Fruit fly (Drosophila melanogaster) whole organism, pupa: ENCODE results near the gene Ufl1.

ENCODE experiments used
- CG10348 ChIP-seq: fragments of 200-800 bp; sonication (Bioruptor generic); IDR thresholded peaks from 2 replicates; pipeline ENCODE4 v1.3.6; 2022; ENCODE audit warnings: missing biosample characterization, missing genetic modification characterization
- CG12605 ChIP-seq: fragments of 200-800 bp; sonication (Bioruptor generic); IDR thresholded peaks from 2 replicates; pipeline ENCODE4 v1.3.6; 2022; ENCODE audit warnings: missing biosample characterization, missing genetic modification characterization
- CG13204 ChIP-seq: fragments of 200-800 bp; sonication (Bioruptor generic); optimal IDR thresholded peaks from 2 replicates; lab custom pipeline; 2018; ENCODE audit warnings: missing biosample characterization, mild to moderate bottlenecking, missing genetic modification characterization, moderate library complexity
- CG14655 ChIP-seq: fragments of 200-800 bp; sonication (Bioruptor generic); optimal IDR thresholded peaks from 3 replicates; lab custom pipeline; 2017; ENCODE audit warnings: mild to moderate bottlenecking, missing biosample characterization, missing genetic modification reagents, missing genetic modification characterization
- CG15710 ChIP-seq: fragments of 200-800 bp; sonication (Bioruptor generic); optimal IDR thresholded peaks from 2 replicates; lab custom pipeline; 2018; ENCODE audit warnings: missing biosample characterization, mild to moderate bottlenecking, missing genetic modification characterization, moderate library complexity
- CG17806 ChIP-seq: fragments of 200-800 bp; sonication (Bioruptor generic); optimal IDR thresholded peaks from 2 replicates; lab custom pipeline; 2018; ENCODE audit warnings: missing biosample characterization, mild to moderate bottlenecking, missing genetic modification characterization, moderate library complexity
- CG32121 ChIP-seq: fragments of 200-800 bp; sonication (Bioruptor generic); IDR thresholded peaks from 2 replicates; pipeline ENCODE4 v1.3.6; 2022; ENCODE audit warnings: missing biosample characterization, missing genetic modification characterization
- CG34367 ChIP-seq: fragments of 200-800 bp; sonication (Bioruptor generic); optimal IDR thresholded peaks from 2 replicates; lab custom pipeline; 2018; ENCODE audit warnings: missing biosample characterization, mild to moderate bottlenecking, missing genetic modification characterization
- CG4496 ChIP-seq: fragments of 200-800 bp; sonication (Bioruptor generic); IDR thresholded peaks from 3 replicates; pipeline ENCODE4 v1.3.6; 2022; ENCODE audit warnings: missing biosample characterization, missing genetic modification characterization
- CG8159 ChIP-seq: fragments of 200-800 bp; sonication (Bioruptor generic); optimal IDR thresholded peaks from 3 replicates; lab custom pipeline; 2018; ENCODE audit warnings: missing biosample characterization, mild to moderate bottlenecking, missing genetic modification characterization, moderate library complexity
- CG8301 ChIP-seq: fragments of 200-800 bp; sonication (Bioruptor generic); optimal IDR thresholded peaks from 2 replicates; lab custom pipeline; 2018; ENCODE audit warnings: missing biosample characterization, mild to moderate bottlenecking, missing genetic modification characterization
- CG9948 ChIP-seq: fragments of 200-800 bp; sonication (Bioruptor generic); optimal IDR thresholded peaks from 2 replicates; lab custom pipeline; 2018; ENCODE audit warnings: missing biosample characterization, mild to moderate bottlenecking, missing genetic modification characterization, moderate library complexity
- D1 ChIP-seq: fragments of 200-800 bp; sonication (Bioruptor generic); optimal IDR thresholded peaks from 2 replicates; lab custom pipeline; 2018; ENCODE audit warnings: missing biosample characterization, mild to moderate bottlenecking, missing genetic modification characterization, moderate library complexity
- EcR ChIP-seq: fragments of 200-800 bp; sonication (Bioruptor generic); optimal IDR thresholded peaks from 3 replicates; lab custom pipeline; 2019; ENCODE audit warnings: missing biosample characterization, missing genetic modification characterization, mild to moderate bottlenecking, moderate library complexity, missing genetic modification reagents
- Ets98B ChIP-seq: fragments of 200-800 bp; sonication (Bioruptor generic); IDR thresholded peaks from 2 replicates; pipeline ENCODE4 v1.3.6; 2022; ENCODE audit warnings: missing biosample characterization, missing genetic modification characterization
- Pif1A ChIP-seq: fragments of 200-800 bp; sonication (Bioruptor generic); optimal IDR thresholded peaks from 3 replicates; lab custom pipeline; 2016; ENCODE audit warnings: missing biosample characterization, missing genetic modification characterization
- Pif1B ChIP-seq: fragments of 200-800 bp; sonication (Bioruptor generic); optimal IDR thresholded peaks from 3 replicates; lab custom pipeline; 2016; ENCODE audit warnings: missing biosample characterization, missing genetic modification characterization
- Snoo ChIP-seq: fragments of 200-800 bp; sonication (Bioruptor generic); optimal IDR thresholded peaks from 3 replicates; lab custom pipeline; 2017; ENCODE audit warnings: missing biosample characterization, mild to moderate bottlenecking, missing genetic modification characterization, inconsistent platforms
- fd96Ca ChIP-seq: fragments of 200-800 bp; sonication (Bioruptor generic); IDR thresholded peaks from 3 replicates; pipeline ENCODE4 v1.3.6; 2022; ENCODE audit warnings: missing biosample characterization, missing genetic modification characterization
- gl ChIP-seq: fragments of 200-800 bp; sonication (Bioruptor generic); optimal IDR thresholded peaks from 2 replicates; lab custom pipeline; 2018; ENCODE audit warnings: missing biosample characterization, mild to moderate bottlenecking, missing genetic modification characterization
- rn ChIP-seq: fragments of 200-800 bp; sonication (Bioruptor generic); IDR thresholded peaks from 2 replicates; pipeline ENCODE4 v1.3.6; 2022; ENCODE audit warnings: missing biosample characterization, missing genetic modification characterization

The Ufl1 gene

dm6 chr3R:7105503-7106164 lies 31.4 kb upstream of the Ufl1 start:
- no peak for TF ChIP-seq CG9948 (tag; lab: Kevin White, UChicago)
- TF ChIP-seq CG8159 (tag; lab: Kevin White, UChicago), result no peak
- no peak for TF ChIP-seq CG4496 (GFP tag; lab: Robert Waterston, UW)
- no peak for TF ChIP-seq gl (tag; lab: Kevin White, UChicago)
- TF ChIP-seq CG12605 (GFP tag; lab: Robert Waterston, UW), result no peak
- TF ChIP-seq CG34367 (tag; lab: Kevin White, UChicago), result no peak

dm6 chr3R:7104308-7104707 lies 30.1 kb upstream of the Ufl1 start:
- TF ChIP-seq EcR (GFP tag; lab: Kevin White, UChicago) (peak; percentile 41), CG15710 (tag; lab: Kevin White, UChicago) (no peak)

- TF ChIP-seq CG8159 (tag; lab: Kevin White, UChicago) (peak; percentile 17), CG13204 (GFP tag; lab: Kevin White, UChicago) (peak; percentile 10), rn (GFP tag; lab: Robert Waterston, UW) (no peak), Pif1A (GFP tag; lab: Kevin White, UChicago) (peak; percentile 21), EcR (GFP tag; lab: Kevin White, UChicago) (peak; percentile 71), Ets98B (GFP tag; lab: Robert Waterston, UW) (peak; percentile 71), CG4496 (GFP tag; lab: Robert Waterston, UW) (peak; percentile 66; the same call in 2 of the 3 replicates), CG10348 (GFP tag; lab: Robert Waterston, UW) (no peak), CG12605 (GFP tag; lab: Robert Waterston, UW) (peak; percentile 42; the same call in 1 of the 2 replicates), CG17806 (tag; lab: Kevin White, UChicago) (no peak), CG14655 (no peak), CG32121 (GFP tag; lab: Robert Waterston, UW) (peak; percentile 58), Pif1B (GFP tag; lab: Kevin White, UChicago) (no peak), Snoo (no peak), gl (tag; lab: Kevin White, UChicago) (no peak), fd96Ca (peak; percentile 59; the same call in 2 of the 3 replicates), CG34367 (tag; lab: Kevin White, UChicago) (no peak), CG9948 (tag; lab: Kevin White, UChicago) (no peak), CG8301 (tag; lab: Kevin White, UChicago) (peak; percentile 2), CG15710 (tag; lab: Kevin White, UChicago) (no peak), D1 (no peak)
Measured at dm6 chr3R:7102853-7103833, 28.9 kb upstream of the Ufl1 start.

dm6 chr3R:7094368-7094767 lies 20.1 kb upstream of the Ufl1 start:
- no peak for TF ChIP-seq CG17806 (tag; lab: Kevin White, UChicago)
- TF ChIP-seq fd96Ca, result no peak
- no peak for TF ChIP-seq gl (tag; lab: Kevin White, UChicago)
- TF ChIP-seq Pif1A (GFP tag; lab: Kevin White, UChicago), result no peak
- TF ChIP-seq CG15710 (tag; lab: Kevin White, UChicago), result no peak
- no peak for TF ChIP-seq Pif1B (GFP tag; lab: Kevin White, UChicago)

- TF ChIP-seq CG4496 (GFP tag; lab: Robert Waterston, UW), result 0 out of 3 replicates have a peak, but pooled peaks have one; percentile 11
- 0 out of 2 replicates have a peak, but pooled peaks have one; percentile 21 for TF ChIP-seq CG12605 (GFP tag; lab: Robert Waterston, UW)
- peak; percentile 31 for TF ChIP-seq CG8159 (tag; lab: Kevin White, UChicago)
- TF ChIP-seq fd96Ca, result no peak
- peak; percentile 6 for TF ChIP-seq Snoo
- TF ChIP-seq CG15710 (tag; lab: Kevin White, UChicago), result peak; percentile 27
- TF ChIP-seq Pif1B (GFP tag; lab: Kevin White, UChicago), result peak; percentile 8
- TF ChIP-seq CG9948 (tag; lab: Kevin White, UChicago), result no peak
Measured at dm6 chr3R:7093592-7093991, 19.3 kb upstream of the Ufl1 start.

- no peak for TF ChIP-seq Ets98B (GFP tag; lab: Robert Waterston, UW)
- TF ChIP-seq gl (tag; lab: Kevin White, UChicago), result no peak
Measured at dm6 chr3R:7091904-7092303, 17.7 kb upstream of the Ufl1 start.
